Fruit fly (Drosophila melanogaster): ENCODE measurements around the gene nol.

dm6 chr3L:11102930-11103329 lies 27.7 kb upstream of the nol start, which contains the start of gene Elo68alpha:
- TF ChIP-seq Myc (optimal IDR thresholded peaks at IDR 0.05) (no peak), Sin3A (optimal IDR thresholded peaks at IDR 0.05) (no peak), h (optimal IDR thresholded peaks at IDR 0.05) (no peak), psq (optimal IDR thresholded peaks at IDR 0.05) (no peak), insv (optimal IDR thresholded peaks at IDR 0.05) (no peak)

Data from Kc167 (cell line).